Worm (Caenorhabditis elegans) whole organism, mixed stage, embryonic: ENCODE data around the gene ugt-3.

Experiments used
- bed-3 ChIP-seq: fragments of 200-800 bp; sonication (Bioruptor generic); optimal IDR thresholded peaks from 3 replicates; lab custom pipeline; 2018; ENCODE audit warnings: mild to moderate bottlenecking, missing genetic modification characterization, moderate library complexity, missing compliant biosample characterization
- blmp-1 ChIP-seq: fragments of 150-350 bp; optimal IDR thresholded peaks from 2 replicates; lab custom pipeline; 2014; ENCODE audit warnings: missing biosample characterization, missing genetic modification characterization
- ceh-39 ChIP-seq: fragments of 150-350 bp; optimal IDR thresholded peaks from 2 replicates; lab custom pipeline; 2014; ENCODE audit warnings: missing biosample characterization, missing genetic modification characterization
- ceh-43 ChIP-seq: fragments of 200-800 bp; sonication (Bioruptor generic); optimal IDR thresholded peaks from 2 replicates; lab custom pipeline; 2018; ENCODE audit warnings: mild to moderate bottlenecking, missing genetic modification characterization, moderate library complexity, missing compliant biosample characterization
- ceh-83 ChIP-seq: fragments of 200-800 bp; sonication (Bioruptor generic); optimal IDR thresholded peaks from 2 replicates; lab custom pipeline; 2018; ENCODE audit warnings: mild to moderate bottlenecking, missing genetic modification characterization, missing compliant biosample characterization
- ces-1 ChIP-seq: fragments of 150-350 bp; optimal IDR thresholded peaks from 2 replicates; lab custom pipeline; 2014; ENCODE audit warnings: missing biosample characterization, missing genetic modification reagents, missing genetic modification characterization
- cnd-1 ChIP-seq: fragments of 200-800 bp; sonication (Bioruptor generic); optimal IDR thresholded peaks from 2 replicates; lab custom pipeline; 2018; ENCODE audit warnings: mild to moderate bottlenecking, missing genetic modification characterization, missing compliant biosample characterization
- drap-1 ChIP-seq: fragments of 200-800 bp; sonication (Bioruptor generic); optimal IDR thresholded peaks from 3 replicates; lab custom pipeline; 2018; ENCODE audit warnings: mild to moderate bottlenecking, missing genetic modification characterization, missing compliant biosample characterization
- elt-1 ChIP-seq: sonication (generic microtip); optimal IDR thresholded peaks from 2 replicates; lab custom pipeline; 2017; ENCODE audit warnings: missing genetic modification characterization, mild to moderate bottlenecking, missing compliant biosample characterization, antibody characterized with exemption, moderate library complexity, borderline replicate concordance; ENCODE audit not compliant: insufficient read depth
- elt-3 ChIP-seq: fragments of 150-350 bp; optimal IDR thresholded peaks from 2 replicates; lab custom pipeline; 2014; ENCODE audit warnings: missing biosample characterization, missing genetic modification characterization
- flh-1 ChIP-seq: fragments of 200-800 bp; sonication (Bioruptor generic); optimal IDR thresholded peaks from 2 replicates; lab custom pipeline; 2018; ENCODE audit warnings: mild to moderate bottlenecking, missing genetic modification characterization, moderate library complexity, missing compliant biosample characterization
- ham-2 ChIP-seq: fragments of 200-800 bp; sonication (Bioruptor generic); optimal IDR thresholded peaks from 2 replicates; lab custom pipeline; 2018; ENCODE audit warnings: mild to moderate bottlenecking, missing genetic modification characterization, missing compliant biosample characterization
- lin-32 ChIP-seq: fragments of 200-800 bp; sonication (Bioruptor generic); optimal IDR thresholded peaks from 2 replicates; lab custom pipeline; 2018; ENCODE audit warnings: mild to moderate bottlenecking, missing genetic modification characterization, missing compliant biosample characterization
- lsy-2 ChIP-seq: fragments of 150-350 bp; optimal IDR thresholded peaks from 2 replicates; lab custom pipeline; 2014; ENCODE audit warnings: missing biosample characterization, missing genetic modification characterization
- mab-5 ChIP-seq: fragments of 150-350 bp; optimal IDR thresholded peaks from 2 replicates; lab custom pipeline; 2014; ENCODE audit warnings: missing biosample characterization, missing genetic modification characterization
- mep-1 ChIP-seq: fragments of 150-350 bp; optimal IDR thresholded peaks from 2 replicates; lab custom pipeline; 2017; ENCODE audit warnings: missing biosample characterization, missing genetic modification reagents, missing genetic modification characterization, inconsistent platforms
- mls-2 ChIP-seq: sonication (generic microtip); optimal IDR thresholded peaks from 2 replicates; lab custom pipeline; 2016; ENCODE audit warnings: mild to moderate bottlenecking, missing genetic modification characterization, moderate library complexity, missing compliant biosample characterization
- nhr-12 ChIP-seq: fragments of 150-350 bp; optimal IDR thresholded peaks from 2 replicates; lab custom pipeline; 2014; ENCODE audit warnings: missing biosample characterization, missing genetic modification characterization
- nhr-2 ChIP-seq: fragments of 150-350 bp; optimal IDR thresholded peaks from 2 replicates; lab custom pipeline; 2014; ENCODE audit warnings: missing biosample characterization, missing genetic modification characterization
- nhr-237 ChIP-seq: fragments of 150-350 bp; optimal IDR thresholded peaks from 2 replicates; lab custom pipeline; 2014; ENCODE audit warnings: missing biosample characterization, missing genetic modification characterization
- nhr-28 ChIP-seq: fragments of 150-350 bp; optimal IDR thresholded peaks from 2 replicates; lab custom pipeline; 2014; ENCODE audit warnings: missing biosample characterization, missing genetic modification characterization
- nhr-76 ChIP-seq: sonication (generic microtip); optimal IDR thresholded peaks from 2 replicates; lab custom pipeline; 2017; ENCODE audit warnings: missing biosample characterization, missing genetic modification characterization
- pha-4 ChIP-seq: fragments of 150-350 bp; optimal IDR thresholded peaks from 2 replicates; lab custom pipeline; 2018; ENCODE audit warnings: missing biosample characterization, missing genetic modification reagents, missing genetic modification characterization
- snpc-4 ChIP-seq: fragments of 150-350 bp; optimal IDR thresholded peaks from 2 replicates; lab custom pipeline; 2014; ENCODE audit warnings: missing biosample characterization, missing genetic modification characterization
- sptf-1 ChIP-seq: sonication (generic microtip); optimal IDR thresholded peaks from 2 replicates; lab custom pipeline; 2017; ENCODE audit warnings: mild to moderate bottlenecking, missing genetic modification characterization, moderate library complexity, missing compliant biosample characterization
- unc-120 ChIP-seq: sonication (generic microtip); optimal IDR thresholded peaks from 2 replicates; lab custom pipeline; 2017; ENCODE audit warnings: missing genetic modification characterization, missing compliant biosample characterization; ENCODE audit not compliant: poor library complexity, severe bottlenecking
- unc-39 ChIP-seq: fragments of 150-350 bp; optimal IDR thresholded peaks from 2 replicates; lab custom pipeline; 2014; ENCODE audit warnings: missing biosample characterization, missing genetic modification characterization
- unc-62 ChIP-seq: fragments of 150-350 bp; optimal IDR thresholded peaks from 2 replicates; lab custom pipeline; 2014; ENCODE audit warnings: missing biosample characterization, missing genetic modification reagents, missing genetic modification characterization

ugt-3 gene

ce11 chrV:12827219-12827618 is 27.1 kb upstream of the ugt-3 start, which contains the start of gene ugt-15:
ugt-15 (plus strand) TSS chrV:12827519.
- TF ChIP-seq sptf-1 (tag; lab: Kevin White, UChicago), result no peak
- TF ChIP-seq blmp-1 (tag; lab: Kevin White, UChicago), result no peak
- no peak for TF ChIP-seq cnd-1
- TF ChIP-seq elt-1 (tag; lab: Kevin White, UChicago), result no peak
- TF ChIP-seq flh-1 (GFP tag; lab: Kevin White, UChicago), result no peak
- no peak for TF ChIP-seq unc-39
- TF ChIP-seq mep-1 (tag; lab: Kevin White, UChicago), result no peak
- no peak for TF ChIP-seq pha-4 (tag; lab: Kevin White, UChicago)
- no peak for TF ChIP-seq snpc-4
- TF ChIP-seq unc-62 (GFP tag; lab: Kevin White, UChicago), result no peak
- no peak for TF ChIP-seq unc-120 (tag; lab: Kevin White, UChicago)
- TF ChIP-seq nhr-76 (tag; lab: Kevin White, UChicago), result no peak
- no peak for TF ChIP-seq ceh-83

ce11 chrV:12824777-12825176 is 24.7 kb upstream of the ugt-3 start, which contains the start of gene ugt-16:
ugt-16 (plus strand) TSS chrV:12825024.
- TF ChIP-seq nhr-2 (tag; lab: Kevin White, UChicago) (no peak), mab-5 (tag; lab: Kevin White, UChicago) (no peak), drap-1 (no peak), blmp-1 (tag; lab: Kevin White, UChicago) (no peak), mep-1 (tag; lab: Kevin White, UChicago) (no peak), nhr-76 (tag; lab: Kevin White, UChicago) (no peak), nhr-28 (tag; lab: Kevin White, UChicago) (no peak), ceh-43 (GFP tag; lab: Kevin White, UChicago) (no peak), lin-32 (GFP tag; lab: Kevin White, UChicago) (no peak), elt-1 (tag; lab: Kevin White, UChicago) (no peak), ces-1 (GFP tag; lab: Kevin White, UChicago) (no peak), ceh-83 (no peak), nhr-237 (tag; lab: Kevin White, UChicago) (no peak)
- TF ChIP-seq, all 35 proteins: peak for 0

- TF ChIP-seq ham-2 (GFP tag; lab: Kevin White, UChicago) (no peak), lsy-2 (tag; lab: Kevin White, UChicago) (no peak), unc-39 (no peak), elt-3 (tag; lab: Kevin White, UChicago) (no peak), lin-32 (GFP tag; lab: Kevin White, UChicago) (no peak), unc-120 (tag; lab: Kevin White, UChicago) (no peak), unc-62 (GFP tag; lab: Kevin White, UChicago) (no peak), nhr-12 (no peak)
Measured at ce11 chrV:12822065-12822464, 22.0 kb upstream of the ugt-3 start.

DNA sequence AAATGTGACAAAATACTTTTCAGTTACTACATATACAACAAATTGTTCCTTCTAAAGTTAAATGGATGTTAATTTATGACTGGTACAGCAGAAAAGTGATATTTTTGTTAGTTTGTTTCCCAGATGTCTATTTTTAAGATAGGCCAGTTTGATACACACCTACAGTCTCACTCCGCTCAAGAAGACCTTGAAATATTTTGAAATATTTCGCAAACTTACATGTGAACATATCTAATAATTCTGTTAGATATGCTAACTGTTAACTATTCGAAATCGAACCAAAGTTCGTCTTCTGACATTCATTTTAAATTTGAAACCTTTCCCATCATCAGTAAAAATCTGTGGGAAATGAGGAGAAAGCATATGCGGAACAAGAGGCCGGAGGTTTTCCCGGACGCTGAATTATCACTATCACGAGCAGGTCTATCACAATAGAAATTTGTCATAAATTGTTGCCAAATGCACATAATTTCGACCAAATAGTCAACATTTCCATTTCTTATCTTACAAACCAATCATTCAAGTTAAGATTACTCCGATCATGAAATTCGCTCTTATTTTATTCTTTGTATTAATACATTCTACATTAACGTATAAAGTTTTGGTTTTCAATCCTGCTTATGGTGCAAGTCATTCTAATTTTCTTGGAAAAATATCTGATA is 19.9 kb upstream of the ugt-3 start, which contains the start of the genes ZC443.4 and ugt-18:
Gene ZC443.4, minus strand, starts transcription at position 95 of the 662 bp plus-strand sequence.
Gene ugt-18, plus strand, starts transcription at position 469 of the 662 bp plus-strand sequence.
- TF ChIP-seq mls-2 (tag; lab: Kevin White, UChicago) (no peak), nhr-12 (no peak), bed-3 (GFP tag; lab: Kevin White, UChicago) (no peak)
- TF ChIP-seq, all 35 proteins: peak for 0

DNA sequence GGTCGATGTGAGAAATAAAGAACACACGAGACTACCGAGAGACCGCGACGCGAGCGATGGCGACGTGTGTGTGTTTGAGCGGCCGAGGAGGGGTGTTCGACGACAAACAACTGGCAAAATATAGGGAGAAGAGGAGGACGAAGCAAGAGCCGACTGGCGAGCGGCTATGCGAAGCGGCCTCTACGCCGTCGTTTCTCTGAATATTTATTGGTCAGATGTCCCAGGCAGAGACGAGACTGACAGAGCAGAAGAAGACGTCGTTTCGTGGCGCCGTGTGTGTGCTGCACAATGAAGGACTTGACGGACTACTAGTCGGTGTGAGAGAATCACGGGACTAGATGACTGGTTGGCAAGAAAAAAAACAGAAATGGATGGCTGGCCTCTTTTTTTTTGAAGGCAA is 19.1 kb upstream of the ugt-3 start:
- TF ChIP-seq ham-2 (GFP tag; lab: Kevin White, UChicago), result peak; percentile 20
- TF ChIP-seq ceh-39, result no peak

ce11 chrV:12818486-12818885 is 18.4 kb upstream of the ugt-3 start:
- TF ChIP-seq ces-1 (GFP tag; lab: Kevin White, UChicago) (peak; percentile 96), ham-2 (GFP tag; lab: Kevin White, UChicago) (no peak)
